Fruit fly (Drosophila melanogaster) whole organism: ENCODE results near the gene CG34331.

ENCODE experiments used
- CG8478 ChIP-seq: fragments of >200 bp; optimal IDR thresholded peaks from 2 replicates; lab custom pipeline; 2018; ENCODE audit warnings: inconsistent platforms
- EcR ChIP-seq, 2 experiments: fragments of >200 bp; optimal IDR thresholded peaks; 2 replicates each; lab custom pipeline; 2017; ENCODE audit warnings: missing biosample characterization in 2 of 2, missing genetic modification characterization in 2 of 2, missing genetic modification reagents in 2 of 2
- pan ChIP-seq: fragments of >200 bp; optimal IDR thresholded peaks from 2 replicates; lab custom pipeline; 2017
- psq ChIP-seq: fragments of >200 bp; optimal IDR thresholded peaks from 2 replicates; lab custom pipeline; 2017
- usp ChIP-seq: fragments of >200 bp; optimal IDR thresholded peaks from 2 replicates; lab custom pipeline; 2017; ENCODE audit warnings: missing biosample characterization, missing genetic modification characterization, mixed read lengths

DNA sequence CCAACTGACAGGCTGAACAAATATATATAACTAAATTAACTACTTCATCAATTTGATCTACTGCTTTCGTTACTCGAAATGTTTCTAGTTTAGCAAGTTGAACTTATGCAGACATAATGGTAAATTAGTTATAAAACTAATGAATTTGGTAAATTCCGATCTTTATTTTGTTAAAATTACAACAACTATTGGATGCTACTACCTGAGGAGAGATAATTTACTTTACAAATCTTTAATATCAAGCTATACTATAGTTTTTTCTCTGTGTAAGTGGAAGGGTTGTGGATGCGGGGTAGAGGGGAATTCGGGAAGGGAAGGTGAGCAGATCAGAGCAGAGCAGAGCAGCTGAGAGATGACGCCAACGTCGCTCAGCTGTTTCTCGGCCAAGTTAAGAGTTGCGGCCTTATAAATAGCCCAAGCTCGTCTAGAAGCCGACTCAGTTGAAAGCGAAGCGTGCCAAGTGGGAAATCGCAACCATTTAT, 25.5 kb downstream of the CG34331 start, which contains the start of gene aspr:
- no peak for TF ChIP-seq psq (lab: Kevin White, UChicago)
- no peak for TF ChIP-seq usp
- no peak for TF ChIP-seq EcR (GFP tag; optimal IDR thresholded peaks at IDR 0.05; lab: Kevin White, UChicago)
- no peak for TF ChIP-seq pan (lab: Kevin White, UChicago)
- no peak for TF ChIP-seq CG8478 (lab: Kevin White, UChicago)
